Fruit fly (Drosophila melanogaster) whole organism, embryonic: ENCODE data around the gene CG31922.
A peak's percentile ranks its signal among the peaks of the same experiment; 100 is the strongest.

Experiments used
- B-H2 ChIP-seq: fragments of 200-800 bp; sonication (Bioruptor generic); optimal IDR thresholded peaks from 2 replicates; lab custom pipeline; 2018; ENCODE audit warnings: missing biosample characterization, mild to moderate bottlenecking, missing genetic modification characterization
- Bteb2 ChIP-seq: fragments of 200-800 bp; sonication (Bioruptor generic); optimal IDR thresholded peaks from 2 replicates; lab custom pipeline; 2016; ENCODE audit warnings: missing biosample characterization, missing genetic modification characterization
- CG11093 ChIP-seq: fragments of 200-800 bp; sonication (Bioruptor generic); IDR thresholded peaks from 3 replicates; pipeline ENCODE4 v1.3.6; 2022; ENCODE audit warnings: missing biosample characterization, missing genetic modification characterization
- CG11723 ChIP-seq: fragments of 200-800 bp; sonication (Bioruptor generic); optimal IDR thresholded peaks from 2 replicates; lab custom pipeline; 2017; ENCODE audit warnings: missing biosample characterization, mild to moderate bottlenecking, missing genetic modification characterization
- CG12299 ChIP-seq: fragments of 200-800 bp; sonication (Bioruptor generic); optimal IDR thresholded peaks from 2 replicates; lab custom pipeline; 2018; ENCODE audit warnings: missing biosample characterization, mild to moderate bottlenecking, missing genetic modification characterization
- CG12659 ChIP-seq: fragments of 200-800 bp; sonication (Bioruptor generic); optimal IDR thresholded peaks from 3 replicates; lab custom pipeline; 2017; ENCODE audit warnings: mild to moderate bottlenecking, missing biosample characterization, missing genetic modification reagents, missing genetic modification characterization
- CG14014 ChIP-seq: fragments of 200-800 bp; sonication (Bioruptor generic); IDR thresholded peaks from 2 replicates; pipeline ENCODE4 v1.3.6; 2022; ENCODE audit warnings: missing biosample characterization, missing genetic modification characterization
- CG15011 ChIP-seq: fragments of 200-800 bp; sonication (Bioruptor generic); optimal IDR thresholded peaks from 3 replicates; lab custom pipeline; 2018; ENCODE audit warnings: missing biosample characterization, mild to moderate bottlenecking, missing genetic modification characterization
- CG16779 ChIP-seq: fragments of 200-800 bp; sonication (Bioruptor generic); IDR thresholded peaks from 2 replicates; pipeline ENCODE4 v1.3.6; 2022; ENCODE audit warnings: missing biosample characterization, missing genetic modification characterization
- CG17359 ChIP-seq: fragments of 200-800 bp; sonication (Bioruptor generic); optimal IDR thresholded peaks from 3 replicates; lab custom pipeline; 2018; ENCODE audit warnings: missing biosample characterization, mild to moderate bottlenecking, missing genetic modification characterization, moderate library complexity
- CG17568 ChIP-seq: fragments of 200-800 bp; sonication (Bioruptor generic); optimal IDR thresholded peaks from 2 replicates; lab custom pipeline; 2018; ENCODE audit warnings: missing biosample characterization, mild to moderate bottlenecking, missing genetic modification characterization, moderate library complexity
- CG2120 ChIP-seq: fragments of 200-800 bp; sonication (Bioruptor generic); optimal IDR thresholded peaks from 3 replicates; lab custom pipeline; 2016; ENCODE audit warnings: missing biosample characterization, missing genetic modification characterization
- CG3065 ChIP-seq: fragments of 200-800 bp; sonication (Bioruptor generic); optimal IDR thresholded peaks from 2 replicates; lab custom pipeline; 2016; ENCODE audit warnings: missing biosample characterization, missing genetic modification characterization
- CG32532 ChIP-seq: fragments of 200-800 bp; sonication (Bioruptor generic); IDR thresholded peaks from 2 replicates; pipeline ENCODE4 v1.3.6; 2022; ENCODE audit warnings: missing biosample characterization, missing genetic modification characterization
- CG4854 ChIP-seq: fragments of 200-800 bp; sonication (Bioruptor generic); optimal IDR thresholded peaks from 2 replicates; lab custom pipeline; 2016; ENCODE audit warnings: missing biosample characterization, missing genetic modification characterization, inconsistent platforms
- CG5180 ChIP-seq: fragments of 200-800 bp; sonication (Bioruptor generic); optimal IDR thresholded peaks from 3 replicates; lab custom pipeline; 2017; ENCODE audit warnings: missing biosample characterization, missing genetic modification characterization, mild to moderate bottlenecking, moderate library complexity, missing genetic modification reagents
- CG6813 ChIP-seq: fragments of 200-800 bp; sonication (Bioruptor generic); optimal IDR thresholded peaks from 2 replicates; lab custom pipeline; 2017; ENCODE audit warnings: missing biosample characterization, missing genetic modification characterization, mild to moderate bottlenecking, moderate library complexity, missing genetic modification reagents
- CG6854 ChIP-seq: fragments of 200-800 bp; sonication (Bioruptor generic); optimal IDR thresholded peaks from 3 replicates; lab custom pipeline; 2017; ENCODE audit warnings: missing biosample characterization, mild to moderate bottlenecking, missing genetic modification characterization
- CG9437 ChIP-seq: fragments of 200-800 bp; sonication (Bioruptor generic); optimal IDR thresholded peaks from 2 replicates; lab custom pipeline; 2018; ENCODE audit warnings: missing biosample characterization, mild to moderate bottlenecking, missing genetic modification characterization
- CG9817 ChIP-seq: fragments of 200-800 bp; sonication (Bioruptor generic); optimal IDR thresholded peaks from 2 replicates; lab custom pipeline; 2018; ENCODE audit warnings: missing biosample characterization, mild to moderate bottlenecking, missing genetic modification characterization, moderate library complexity
- CkIIα-i1 ChIP-seq: fragments of 200-800 bp; sonication (Bioruptor generic); IDR thresholded peaks from 2 replicates; pipeline ENCODE4 v1.3.6; 2022; ENCODE audit warnings: missing biosample characterization, missing genetic modification characterization
- Dip3 ChIP-seq: fragments of 200-800 bp; sonication (Bioruptor generic); optimal IDR thresholded peaks from 3 replicates; lab custom pipeline; 2016; ENCODE audit warnings: missing biosample characterization, missing genetic modification characterization
- Fer1 ChIP-seq: fragments of 200-800 bp; sonication (Bioruptor generic); optimal IDR thresholded peaks from 2 replicates; lab custom pipeline; 2017; ENCODE audit warnings: missing biosample characterization, mild to moderate bottlenecking, missing genetic modification characterization
- Fer3 ChIP-seq: fragments of 200-800 bp; sonication (Bioruptor generic); optimal IDR thresholded peaks from 2 replicates; lab custom pipeline; 2018; ENCODE audit warnings: missing biosample characterization, mild to moderate bottlenecking, missing genetic modification characterization, moderate library complexity
- Gug ChIP-seq: fragments of 200-800 bp; sonication (Bioruptor generic); IDR thresholded peaks from 4 replicates; pipeline ENCODE4 v1.3.6; 2022; ENCODE audit warnings: missing biosample characterization, missing genetic modification characterization
- HHEX ChIP-seq: fragments of 200-800 bp; sonication (Bioruptor generic); optimal IDR thresholded peaks from 3 replicates; lab custom pipeline; 2017; ENCODE audit warnings: missing biosample characterization, mild to moderate bottlenecking, missing genetic modification characterization, missing genetic modification reagents
- Hr51 ChIP-seq, 2 experiments: fragments of 200-800 bp; sonication (Bioruptor generic); optimal IDR thresholded peaks; 2 replicates in 1 of 2; 3 replicates in 1 of 2; lab custom pipeline; 2016 to 2018; ENCODE audit warnings: missing biosample characterization in 2 of 2, missing genetic modification characterization in 2 of 2, mild to moderate bottlenecking in 1 of 2, moderate library complexity in 1 of 2
- Hr78 ChIP-seq, 2 experiments: fragments of 200-800 bp in 1 of 2; fragments of >200 bp in 1 of 2; sonication (Bioruptor generic) in 1 of 2; optimal IDR thresholded peaks; 2 replicates each; lab custom pipeline; 2017 to 2019; ENCODE audit warnings: missing biosample characterization in 2 of 2, missing genetic modification characterization in 2 of 2, mild to moderate bottlenecking in 1 of 2, moderate library complexity in 1 of 2
- Max ChIP-seq: fragments of 200-800 bp; sonication (Bioruptor generic); optimal IDR thresholded peaks from 2 replicates; lab custom pipeline; 2016; ENCODE audit warnings: missing biosample characterization, mild to moderate bottlenecking, missing genetic modification characterization
- Med ChIP-seq: fragments of 200-800 bp; sonication (Bioruptor generic); peaks from one replicate; lab custom pipeline; 2016; ENCODE audit warnings: missing biosample characterization, missing genetic modification characterization, mild to moderate bottlenecking, inconsistent platforms, moderate library complexity
- NC2α ChIP-seq: fragments of 200-800 bp; sonication (Bioruptor generic); optimal IDR thresholded peaks from 2 replicates; lab custom pipeline; 2016; ENCODE audit warnings: missing biosample characterization, missing genetic modification characterization
- Opbp ChIP-seq: fragments of 200-800 bp; sonication (Bioruptor generic); IDR thresholded peaks from 3 replicates; pipeline ENCODE4 v1.3.6; 2022; ENCODE audit warnings: missing biosample characterization, missing genetic modification characterization; ENCODE audit not compliant: partially characterized antibody
- Pdp1 ChIP-seq, 2 experiments: fragments of 200-800 bp; sonication (Bioruptor generic); optimal IDR thresholded peaks; 3 replicates each; lab custom pipeline; 2016; ENCODE audit warnings: missing biosample characterization in 2 of 2, missing genetic modification characterization in 2 of 2, mild to moderate bottlenecking in 1 of 2, moderate library complexity in 1 of 2
- Ptx1 ChIP-seq: fragments of 200-800 bp; sonication (Bioruptor generic); IDR thresholded peaks from 2 replicates; pipeline ENCODE4 v1.3.6; 2022; ENCODE audit warnings: missing biosample characterization, missing genetic modification characterization
- bcd ChIP-seq: fragments of 200-800 bp; sonication (Bioruptor generic); optimal IDR thresholded peaks from 2 replicates; lab custom pipeline; 2017; ENCODE audit warnings: missing biosample characterization, mild to moderate bottlenecking, missing genetic modification characterization
- cad ChIP-seq: fragments of >200 bp; optimal IDR thresholded peaks from 2 replicates; lab custom pipeline; 2017; ENCODE audit warnings: missing biosample characterization, missing genetic modification characterization
- chinmo ChIP-seq: fragments of 200-800 bp; sonication (Bioruptor generic); IDR thresholded peaks from 4 replicates; pipeline ENCODE4 v1.3.6; 2022; ENCODE audit warnings: missing biosample characterization, missing genetic modification characterization; ENCODE audit not compliant: partially characterized antibody
- dm ChIP-seq: fragments of 200-800 bp; sonication (Bioruptor generic); optimal IDR thresholded peaks from 3 replicates; lab custom pipeline; 2016; ENCODE audit warnings: missing biosample characterization, missing genetic modification characterization
- dpn ChIP-seq, 2 experiments: fragments of 200-800 bp; sonication (Bioruptor generic); optimal IDR thresholded peaks; 3 replicates each; lab custom pipeline; 2016; ENCODE audit warnings: missing biosample characterization in 2 of 2, missing genetic modification characterization in 2 of 2
- fru ChIP-seq: fragments of >200 bp; optimal IDR thresholded peaks from 2 replicates; lab custom pipeline; 2017
- grn ChIP-seq: fragments of 200-800 bp; sonication (Bioruptor generic); optimal IDR thresholded peaks from 3 replicates; lab custom pipeline; 2017; ENCODE audit warnings: missing biosample characterization, missing genetic modification characterization
- kni ChIP-seq: fragments of 200-800 bp; sonication (Bioruptor generic); optimal IDR thresholded peaks from 3 replicates; lab custom pipeline; 2017; ENCODE audit warnings: mild to moderate bottlenecking, missing biosample characterization, missing genetic modification reagents, missing genetic modification characterization
- lilli ChIP-seq: fragments of 200-800 bp; sonication (Bioruptor generic); optimal IDR thresholded peaks from 3 replicates; lab custom pipeline; 2016; ENCODE audit warnings: missing biosample characterization, missing genetic modification characterization
- nom ChIP-seq: fragments of 200-800 bp; sonication (Bioruptor generic); optimal IDR thresholded peaks from 2 replicates; lab custom pipeline; 2017; ENCODE audit warnings: missing biosample characterization, missing genetic modification characterization, mild to moderate bottlenecking, moderate library complexity, missing genetic modification reagents
- row ChIP-seq: fragments of 200-800 bp; sonication (Bioruptor generic); IDR thresholded peaks from 3 replicates; pipeline ENCODE4 v1.3.6; 2022; ENCODE audit warnings: missing biosample characterization, missing genetic modification characterization
- sd ChIP-seq: fragments of 200-800 bp; sonication (Bioruptor generic); optimal IDR thresholded peaks from 3 replicates; lab custom pipeline; 2018; ENCODE audit warnings: missing biosample characterization, mild to moderate bottlenecking, missing genetic modification characterization, moderate library complexity
- seq ChIP-seq: fragments of 200-800 bp; sonication (Bioruptor generic); IDR thresholded peaks from 2 replicates; pipeline ENCODE4 v1.3.6; 2022; ENCODE audit warnings: missing biosample characterization, missing genetic modification characterization
- tio ChIP-seq: fragments of 200-800 bp; sonication (Bioruptor generic); optimal IDR thresholded peaks from 2 replicates; lab custom pipeline; 2017; ENCODE audit warnings: missing biosample characterization, missing genetic modification characterization, inconsistent platforms
- vnd ChIP-seq: fragments of 200-800 bp; sonication (Bioruptor generic); IDR thresholded peaks from 3 replicates; pipeline ENCODE4 v1.3.6; 2022; ENCODE audit warnings: missing biosample characterization, missing genetic modification characterization; ENCODE audit not compliant: partially characterized antibody
- wdn ChIP-seq: fragments of 200-800 bp; sonication (Bioruptor generic); IDR thresholded peaks from 2 replicates; pipeline ENCODE4 v1.3.6; 2022; ENCODE audit warnings: missing biosample characterization, missing genetic modification characterization
- z ChIP-seq: fragments of 200-800 bp; sonication (Bioruptor generic); IDR thresholded peaks from 3 replicates; pipeline ENCODE4 v1.3.6; 2022; ENCODE audit warnings: missing biosample characterization, missing genetic modification characterization

CG31922 gene

DNA sequence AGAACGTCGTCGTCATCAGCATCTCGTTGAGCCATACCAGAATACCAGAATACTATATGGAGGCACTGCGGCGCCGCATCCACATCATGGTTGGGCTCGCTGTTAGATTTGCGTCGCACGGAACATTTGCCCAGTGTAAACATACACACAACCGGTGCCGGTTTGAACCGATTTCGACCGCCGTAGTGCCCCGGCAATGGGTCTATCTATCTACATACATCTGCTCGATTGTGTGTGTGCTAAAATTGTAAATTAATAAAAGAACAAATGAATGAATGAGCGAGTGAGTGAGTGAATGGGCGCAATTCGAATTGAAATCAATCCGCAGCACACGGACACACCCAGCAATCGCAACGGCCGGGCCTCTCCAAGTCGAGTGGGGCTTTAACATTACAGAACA, 44.5 kb upstream of the CG31922 start (continued):
- TF ChIP-seq nom (no peak), Ptx1 (GFP tag; lab: Robert Waterston, UW) (no peak), NC2α (GFP tag; lab: Kevin White, UChicago) (no peak), Opbp (GFP tag; lab: Robert Waterston, UW) (no peak), HHEX (GFP tag; lab: Kevin White, UChicago) (peak; percentile 44), kni (GFP tag; lab: Kevin White, UChicago) (no peak), Med (GFP tag; lab: Kevin White, UChicago) (peak; percentile 73), CG6813 (GFP tag; lab: Kevin White, UChicago) (peak; percentile 15), CG9817 (no peak), CG6854 (no peak), Hr78 (GFP tag; optimal IDR thresholded peaks at IDR 0.05; lab: Kevin White, UChicago) (peak in 1 of 2 experiments; percentile 6), CG15011 (GFP tag; lab: Kevin White, UChicago) (peak; percentile 24), Gug (GFP tag; lab: Robert Waterston, UW) (no peak), Bteb2 (GFP tag; lab: Kevin White, UChicago) (no peak), CG17568 (GFP tag; lab: Kevin White, UChicago) (no peak), Max (GFP tag; lab: Kevin White, UChicago) (no peak), seq (GFP tag; lab: Robert Waterston, UW) (0 out of 2 replicates have a peak, but pooled peaks have one; percentile 18), CG16779 (GFP tag; lab: Robert Waterston, UW) (no peak), Fer1 (GFP tag; lab: Kevin White, UChicago) (no peak), B-H2 (peak; percentile 58), CG9437 (GFP tag; lab: Kevin White, UChicago) (no peak), CG11723 (GFP tag; lab: Kevin White, UChicago) (no peak), fru (lab: Kevin White, UChicago) (no peak), CG4854 (GFP tag; lab: Kevin White, UChicago) (no peak), wdn (GFP tag; lab: Robert Waterston, UW) (0 out of 2 replicates have a peak, but pooled peaks have one; percentile 7), CG14014 (GFP tag; lab: Robert Waterston, UW) (no peak), vnd (GFP tag; lab: Robert Waterston, UW) (no peak), row (no peak), CG2120 (peak; percentile 18), cad (GFP tag; lab: Kevin White, UChicago) (no peak), CG12659 (GFP tag; lab: Kevin White, UChicago) (peak; percentile 13), Fer3 (tag; lab: Kevin White, UChicago) (peak; percentile 5), Dip3 (GFP tag; lab: Kevin White, UChicago) (no peak), chinmo (GFP tag; lab: Robert Waterston, UW) (peak; percentile 79; the same call in 2 of the 4 replicates), CG3065 (GFP tag; lab: Kevin White, UChicago) (no peak), CG32532 (peak; percentile 10; the same call in 1 of the 2 replicates), lilli (GFP tag; lab: Kevin White, UChicago) (no peak)

dm6 chr2L:1126527-1126926, 43.5 kb upstream of the CG31922 start:
- TF ChIP-seq sd (tag; lab: Kevin White, UChicago) (peak; percentile 12), tio (GFP tag; lab: Kevin White, UChicago) (no peak), Fer3 (tag; lab: Kevin White, UChicago) (no peak), CkIIα-i1 (GFP tag; lab: Robert Waterston, UW) (no peak), CG17359 (no peak), CG12299 (tag; lab: Kevin White, UChicago) (no peak), grn (GFP tag; lab: Kevin White, UChicago) (peak; percentile 26), Pdp1 (GFP tag; optimal IDR thresholded peaks at IDR 0.05; lab: Kevin White, UChicago) (peak in 1 of 2 experiments; percentile 75), dpn (GFP tag; optimal IDR thresholded peaks at IDR 0.05; lab: Kevin White, UChicago) (no peak), dm (GFP tag; lab: Kevin White, UChicago) (no peak), z (GFP tag; lab: Robert Waterston, UW) (no peak), CG5180 (no peak), CG32532 (no peak), Hr51 (GFP tag; optimal IDR thresholded peaks at IDR 0.05; lab: Kevin White, UChicago) (no peak), CG11093 (GFP tag; lab: Robert Waterston, UW) (no peak), bcd (GFP tag; lab: Kevin White, UChicago) (no peak)
